Worm (Caenorhabditis elegans): Measurements from ENCODE around the gene ahsa-1.
"Not testable (repeated sequence)": the region's sequence is repeated elsewhere in the genome, so short reads cannot be mapped to it uniquely, and the experiment has no call there.

ahsa-1 gene

DNA sequence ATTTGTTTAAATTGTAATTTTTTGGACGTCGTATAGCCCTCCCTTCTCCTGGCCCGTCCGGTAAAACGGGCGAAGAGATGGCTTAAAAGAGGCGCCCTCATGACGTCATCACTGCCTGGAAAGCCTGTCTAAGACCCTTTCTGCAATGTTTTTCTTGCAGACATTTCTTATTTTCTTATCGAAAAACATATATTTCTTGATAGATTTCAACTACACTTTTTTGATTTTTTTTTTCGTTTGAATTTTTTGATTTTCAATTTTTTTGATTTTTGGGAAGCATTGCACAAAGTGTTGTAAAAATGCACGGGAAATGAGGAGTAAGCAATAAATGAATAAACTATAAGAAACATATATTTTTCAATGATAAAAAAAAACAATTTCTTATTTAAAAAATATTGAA is 28.8 kb upstream of the ahsa-1 start, which contains the start of gene T01G5.6:
Gene T01G5.6, minus strand, starts transcription at position 101 of the 400 bp plus-strand sequence.
- TF ChIP-seq hmg-4 (GFP tag; optimal IDR thresholded peaks at IDR 0.05) (no peak), ama-1 (optimal IDR thresholded peaks at IDR 0.05) (no peak)

DNA sequence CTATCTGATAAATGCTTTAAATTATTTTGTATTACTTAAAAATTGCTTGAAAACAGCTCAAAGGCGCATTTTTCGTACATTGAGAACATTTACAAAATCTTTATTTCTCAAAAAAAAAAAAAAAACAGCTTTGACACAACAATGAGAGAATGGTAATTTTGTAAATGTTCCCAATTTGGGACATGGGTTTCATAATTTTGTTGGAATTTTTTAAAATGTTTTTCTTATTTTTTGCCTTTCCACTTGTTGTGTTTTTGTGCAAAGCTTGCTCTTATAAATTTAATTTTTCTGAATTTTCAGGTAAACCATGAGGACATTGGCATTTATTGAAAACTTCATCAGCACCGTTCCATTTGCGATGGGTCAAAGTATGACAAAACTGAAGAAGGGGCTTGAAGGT is 26.5 kb upstream of the ahsa-1 start, which contains the start of gene T01G5.7:
Gene T01G5.7, plus strand, starts transcription at position 301 of the 400 bp plus-strand sequence.
- no peak for TF ChIP-seq ama-1 (optimal IDR thresholded peaks at IDR 0.05)
- no peak for TF ChIP-seq F13C5.2 (tag; optimal IDR thresholded peaks at IDR 0.05)
- TF ChIP-seq tbx-37 (GFP tag; conservative IDR thresholded peaks at IDR 0.05), result no peak
- TF ChIP-seq ceh-13 (GFP tag; optimal IDR thresholded peaks at IDR 0.05), result no peak
- no peak for TF ChIP-seq ceh-36 (tag; optimal IDR thresholded peaks at IDR 0.05)
- TF ChIP-seq tra-4 (tag; optimal IDR thresholded peaks at IDR 0.05), result no peak
- no peak for TF ChIP-seq hmbx-1 (tag; optimal IDR thresholded peaks at IDR 0.05)
- TF ChIP-seq ets-7 (tag; optimal IDR thresholded peaks at IDR 0.05), result no peak
- no peak for TF ChIP-seq aly-1 (tag; optimal IDR thresholded peaks at IDR 0.05)
- no peak for TF ChIP-seq hnd-1 (tag; optimal IDR thresholded peaks at IDR 0.05)
- TF ChIP-seq tbx-11 (GFP tag; IDR thresholded peaks at IDR 0.05), result no peak

ce11 chrV:15109260-15109659 is 24.1 kb upstream of the ahsa-1 start, which contains the start of gene Y75B12A.2:
Gene Y75B12A.2 (plus strand): TSS chrV:15109560.
- TF ChIP-seq tbx-37 (GFP tag; conservative IDR thresholded peaks at IDR 0.05), result no peak
- TF ChIP-seq ceh-13 (GFP tag; optimal IDR thresholded peaks at IDR 0.05), result no peak
- TF ChIP-seq aly-1 (tag; optimal IDR thresholded peaks at IDR 0.05), result no peak
- TF ChIP-seq sea-1 (GFP tag; conservative IDR thresholded peaks at IDR 0.05), result no peak
- TF ChIP-seq tbx-11 (GFP tag; IDR thresholded peaks at IDR 0.05), result no peak
- TF ChIP-seq F13C5.2 (tag; optimal IDR thresholded peaks at IDR 0.05), result no peak
- no peak for TF ChIP-seq ama-1 (optimal IDR thresholded peaks at IDR 0.05)
- no peak for TF ChIP-seq flt-1 (GFP tag; IDR thresholded peaks at IDR 0.05)
- no peak for TF ChIP-seq hnd-1 (tag; optimal IDR thresholded peaks at IDR 0.05)
- TF ChIP-seq scrt-1 (GFP tag; IDR thresholded peaks at IDR 0.05), result no peak
- no peak for TF ChIP-seq ets-7 (tag; optimal IDR thresholded peaks at IDR 0.05)
- no peak for TF ChIP-seq hmg-4 (GFP tag; optimal IDR thresholded peaks at IDR 0.05)
- TF ChIP-seq ceh-36 (tag; optimal IDR thresholded peaks at IDR 0.05), result no peak
- no peak for TF ChIP-seq hmbx-1 (tag; optimal IDR thresholded peaks at IDR 0.05)
- no peak for TF ChIP-seq pes-1 (GFP tag; IDR thresholded peaks at IDR 0.05)
- no peak for TF ChIP-seq B0310.2 (tag; optimal IDR thresholded peaks at IDR 0.05)
- TF ChIP-seq tra-4 (tag; optimal IDR thresholded peaks at IDR 0.05), result no peak

DNA sequence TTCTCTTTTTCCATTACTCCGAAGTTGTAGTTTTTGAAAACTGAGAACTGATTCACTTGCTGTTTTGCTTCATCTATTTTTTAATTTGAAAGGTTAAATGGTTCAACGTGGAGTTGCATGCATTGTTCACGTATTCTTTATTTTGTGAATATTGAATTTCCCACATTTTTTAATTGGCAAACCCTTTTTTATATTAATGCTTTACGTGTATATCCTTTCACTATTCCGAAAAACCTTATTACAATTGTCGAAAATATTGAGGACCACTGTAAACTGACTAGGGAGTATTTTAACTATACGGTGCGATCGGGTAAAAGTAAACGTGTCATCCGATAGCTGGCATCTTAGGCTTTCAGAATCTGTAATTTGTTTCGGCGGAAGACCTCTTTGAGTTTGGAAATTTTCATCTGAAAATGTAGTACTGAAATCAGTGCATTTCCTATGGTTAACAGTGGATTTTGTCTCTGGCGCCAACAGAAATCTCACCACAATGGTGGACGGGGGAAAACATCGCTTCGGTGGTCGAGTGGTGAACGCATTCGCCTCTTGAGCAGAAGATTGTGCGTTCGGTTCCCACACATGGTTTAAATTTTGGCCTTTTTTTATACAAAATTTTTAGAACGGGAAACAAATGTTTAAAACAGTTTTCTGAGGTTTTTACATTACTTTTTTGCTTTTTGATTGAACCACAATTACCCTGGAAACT is 20.9 kb upstream of the ahsa-1 start, which contains the start of gene C01G10.14:
Gene C01G10.14, minus strand, starts transcription at position 51 of the 706 bp plus-strand sequence.
- not testable (repeated sequence) for TF ChIP-seq B0310.2 (tag; optimal IDR thresholded peaks at IDR 0.05); ceh-36 (tag; optimal IDR thresholded peaks at IDR 0.05); pes-1 (GFP tag; IDR thresholded peaks at IDR 0.05)

DNA sequence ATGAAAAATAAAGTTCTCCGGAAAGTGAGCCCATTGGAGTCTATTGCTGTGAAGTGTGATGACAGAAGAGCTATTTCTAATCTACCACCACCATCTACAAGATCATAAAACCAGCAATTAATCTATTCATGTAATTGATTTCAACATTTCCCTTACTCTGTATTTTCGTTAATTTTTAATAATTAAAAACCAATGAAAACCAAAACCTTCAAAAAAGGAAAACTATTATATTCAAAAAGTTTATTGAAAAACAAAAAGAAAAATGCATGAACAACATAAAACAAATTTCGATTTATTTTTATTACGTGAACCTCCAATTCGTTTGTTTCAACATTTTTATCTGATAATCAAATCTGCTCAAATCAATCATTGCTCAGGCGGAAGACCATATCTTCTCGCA is 14.3 kb upstream of the ahsa-1 start, which contains the start of gene C01G10.1:
Gene C01G10.1, plus strand, starts transcription at position 301 of the 400 bp plus-strand sequence.
- no peak for TF ChIP-seq F13C5.2 (tag; optimal IDR thresholded peaks at IDR 0.05)
- no peak for TF ChIP-seq flt-1 (GFP tag; IDR thresholded peaks at IDR 0.05)
- no peak for TF ChIP-seq tbx-37 (GFP tag; conservative IDR thresholded peaks at IDR 0.05)
- TF ChIP-seq scrt-1 (GFP tag; IDR thresholded peaks at IDR 0.05), result no peak
- TF ChIP-seq ama-1 (optimal IDR thresholded peaks at IDR 0.05), result no peak
- no peak for TF ChIP-seq aly-1 (tag; optimal IDR thresholded peaks at IDR 0.05)
- no peak for TF ChIP-seq tbx-11 (GFP tag; IDR thresholded peaks at IDR 0.05)
- no peak for TF ChIP-seq ceh-13 (GFP tag; optimal IDR thresholded peaks at IDR 0.05)
- TF ChIP-seq sea-1 (GFP tag; conservative IDR thresholded peaks at IDR 0.05), result no peak
- no peak for TF ChIP-seq hmbx-1 (tag; optimal IDR thresholded peaks at IDR 0.05)
- no peak for TF ChIP-seq pes-1 (GFP tag; IDR thresholded peaks at IDR 0.05)
- TF ChIP-seq tra-4 (tag; optimal IDR thresholded peaks at IDR 0.05), result no peak
- no peak for TF ChIP-seq hmg-4 (GFP tag; optimal IDR thresholded peaks at IDR 0.05)
- no peak for TF ChIP-seq ets-7 (tag; optimal IDR thresholded peaks at IDR 0.05)
- TF ChIP-seq B0310.2 (tag; optimal IDR thresholded peaks at IDR 0.05), result no peak
- TF ChIP-seq ceh-36 (tag; optimal IDR thresholded peaks at IDR 0.05), result no peak
- TF ChIP-seq hnd-1 (tag; optimal IDR thresholded peaks at IDR 0.05), result no peak

DNA sequence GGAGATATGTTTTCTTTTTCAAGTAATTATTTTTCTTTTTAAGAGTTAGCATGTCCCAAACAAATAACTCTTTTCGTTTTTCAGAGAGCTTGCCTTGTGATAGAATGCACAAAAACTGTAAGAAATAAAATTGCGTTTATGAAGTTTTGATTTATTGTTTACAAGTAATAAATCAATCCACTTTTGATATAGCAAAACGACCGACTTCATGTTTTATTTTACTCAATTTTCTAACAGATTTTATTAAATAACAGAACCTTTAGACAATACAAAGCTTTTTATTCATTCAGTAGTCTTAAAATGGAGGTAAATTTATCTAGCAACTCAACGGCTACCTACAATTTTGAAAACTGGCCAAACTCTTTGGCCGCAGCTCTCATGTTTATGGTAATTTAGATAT is 9.6 kb upstream of the ahsa-1 start, which contains the start of gene srx-78:
Gene srx-78, plus strand, starts transcription at position 301 of the 400 bp plus-strand sequence.
- no peak for TF ChIP-seq ama-1 (optimal IDR thresholded peaks at IDR 0.05)
- TF ChIP-seq aly-1 (tag; optimal IDR thresholded peaks at IDR 0.05), result no peak
- no peak for TF ChIP-seq B0310.2 (tag; optimal IDR thresholded peaks at IDR 0.05)
- TF ChIP-seq tbx-37 (GFP tag; conservative IDR thresholded peaks at IDR 0.05), result no peak

DNA sequence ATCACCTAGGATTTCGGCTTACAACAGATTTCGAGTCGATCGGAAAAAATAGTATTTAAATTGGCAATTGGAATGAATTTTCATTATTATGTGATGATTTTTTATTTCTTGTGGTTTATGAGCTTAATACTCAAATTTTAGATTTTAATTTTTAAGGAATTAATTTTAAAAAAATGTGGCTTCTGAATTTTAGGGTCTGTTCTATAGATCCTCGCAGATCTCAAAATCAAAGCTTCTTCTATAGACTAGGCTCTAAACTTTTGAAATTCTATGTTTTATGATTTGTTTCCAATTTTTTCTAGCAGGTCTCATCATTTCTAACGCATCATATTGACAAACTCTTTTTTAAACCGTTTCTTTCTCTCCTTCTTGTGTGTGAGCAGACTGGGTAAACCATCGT is 7.5 kb upstream of the ahsa-1 start, which contains the start of gene txt-12:
Gene txt-12, plus strand, starts transcription at position 301 of the 400 bp plus-strand sequence.
- TF ChIP-seq scrt-1 (GFP tag; IDR thresholded peaks at IDR 0.05), result no peak
- TF ChIP-seq hmg-4 (GFP tag; optimal IDR thresholded peaks at IDR 0.05), result no peak
- TF ChIP-seq pes-1 (GFP tag; IDR thresholded peaks at IDR 0.05), result no peak
- no peak for TF ChIP-seq hnd-1 (tag; optimal IDR thresholded peaks at IDR 0.05)
- TF ChIP-seq aly-1 (tag; optimal IDR thresholded peaks at IDR 0.05), result no peak
- TF ChIP-seq hmbx-1 (tag; optimal IDR thresholded peaks at IDR 0.05), result no peak
- no peak for TF ChIP-seq ets-7 (tag; optimal IDR thresholded peaks at IDR 0.05)
- TF ChIP-seq ama-1 (optimal IDR thresholded peaks at IDR 0.05), result no peak
- no peak for TF ChIP-seq tbx-11 (GFP tag; IDR thresholded peaks at IDR 0.05)

DNA sequence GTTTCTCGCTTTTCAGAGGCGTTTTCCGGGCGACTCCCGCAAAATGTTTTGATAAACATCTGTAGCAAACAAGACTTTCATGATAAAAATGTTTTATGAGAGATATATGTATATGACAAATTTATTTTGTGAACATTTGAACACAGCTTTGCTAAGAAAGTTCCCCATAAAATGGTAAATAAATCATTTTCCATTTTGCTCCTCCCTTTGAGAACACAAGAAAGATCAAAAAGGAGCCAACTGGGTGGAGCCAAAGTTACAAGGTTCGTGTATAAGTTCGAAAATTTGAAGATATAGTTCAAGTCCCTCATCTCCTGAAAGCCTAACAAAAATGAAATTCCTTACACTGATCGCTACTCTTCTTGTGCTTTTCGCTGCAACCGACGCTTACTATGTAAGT is 5.3 kb upstream of the ahsa-1 start, which contains the start of gene C01G10.17:
Gene C01G10.17, plus strand, starts transcription at position 301 of the 400 bp plus-strand sequence.
- no peak for TF ChIP-seq ama-1 (optimal IDR thresholded peaks at IDR 0.05)
- TF ChIP-seq B0310.2 (tag; optimal IDR thresholded peaks at IDR 0.05), result no peak
- no peak for TF ChIP-seq aly-1 (tag; optimal IDR thresholded peaks at IDR 0.05)
- TF ChIP-seq scrt-1 (GFP tag; IDR thresholded peaks at IDR 0.05), result no peak
- no peak for TF ChIP-seq sea-1 (GFP tag; conservative IDR thresholded peaks at IDR 0.05)
- no peak for TF ChIP-seq ceh-13 (GFP tag; optimal IDR thresholded peaks at IDR 0.05)
- TF ChIP-seq tbx-11 (GFP tag; IDR thresholded peaks at IDR 0.05), result no peak
- TF ChIP-seq hmg-4 (GFP tag; optimal IDR thresholded peaks at IDR 0.05), result no peak
- TF ChIP-seq hmbx-1 (tag; optimal IDR thresholded peaks at IDR 0.05), result no peak
- no peak for TF ChIP-seq tbx-37 (GFP tag; conservative IDR thresholded peaks at IDR 0.05)
